Worm (Caenorhabditis elegans) whole organism, L1 larva: Measurements from ENCODE around the gene odd-1.

Source experiments
- aha-1 ChIP-seq: fragments of 150-350 bp; optimal IDR thresholded peaks from 2 replicates; lab custom pipeline; 2014; ENCODE audit warnings: missing biosample characterization, missing genetic modification characterization
- aly-2 ChIP-seq: fragments of 150-350 bp; optimal IDR thresholded peaks from 2 replicates; lab custom pipeline; 2014; ENCODE audit warnings: missing biosample characterization, missing genetic modification characterization
- ama-1 ChIP-seq: fragments of 150-350 bp; optimal IDR thresholded peaks from 2 replicates; lab custom pipeline; 2014
- blmp-1 ChIP-seq: fragments of 150-350 bp; optimal IDR thresholded peaks from 2 replicates; lab custom pipeline; 2014; ENCODE audit warnings: missing biosample characterization, missing genetic modification characterization
- ceh-63 ChIP-seq: fragments of 200-800 bp; sonication (Bioruptor generic); optimal IDR thresholded peaks from 2 replicates; lab custom pipeline; 2018; ENCODE audit warnings: mild to moderate bottlenecking, missing genetic modification characterization, missing compliant biosample characterization
- ceh-88 ChIP-seq: fragments of 200-800 bp; sonication (Bioruptor generic); IDR thresholded peaks from 2 replicates; pipeline ENCODE4 v1.3.6; 2022; ENCODE audit warnings: missing genetic modification characterization, missing compliant biosample characterization
- dpl-1 ChIP-seq, 3 experiments: fragments of 150-350 bp in 2 of 3; sonication (generic microtip) in 1 of 3; optimal IDR thresholded peaks; 2 replicates each; lab custom pipeline; 2014 to 2017; ENCODE audit warnings: missing biosample characterization in 3 of 3, missing genetic modification characterization in 3 of 3, missing genetic modification reagents in 3 of 3
- efl-1 ChIP-seq, 4 experiments: fragments of 150-350 bp; optimal IDR thresholded peaks in 3 of 4; peaks in 1 of 4; 1 replicate in 1 of 4; 2 replicates in 3 of 4; lab custom pipeline; 2014; ENCODE audit warnings: missing biosample characterization in 2 of 4, missing genetic modification characterization in 2 of 4, missing genetic modification reagents in 2 of 4
- efl-3 ChIP-seq: fragments of 200-800 bp; sonication (Bioruptor generic); optimal IDR thresholded peaks from 2 replicates; lab custom pipeline; 2018; ENCODE audit warnings: mild to moderate bottlenecking, missing genetic modification characterization, missing compliant biosample characterization
- elt-2 ChIP-seq: sonication (generic microtip); optimal IDR thresholded peaks from 2 replicates; lab custom pipeline; 2016; ENCODE audit warnings: missing genetic modification characterization, mild to moderate bottlenecking, inconsistent platforms, missing compliant biosample characterization, missing genetic modification reagents
- irx-1 ChIP-seq: sonication (generic microtip); optimal IDR thresholded peaks from 2 replicates; lab custom pipeline; 2016; ENCODE audit warnings: missing genetic modification characterization, missing compliant biosample characterization
- jun-1 ChIP-seq: fragments of 150-350 bp; optimal IDR thresholded peaks from 2 replicates; lab custom pipeline; 2014; ENCODE audit warnings: missing biosample characterization, missing genetic modification reagents, missing genetic modification characterization
- lin-35 ChIP-seq, 2 experiments: fragments of 150-350 bp; optimal IDR thresholded peaks; 2 replicates each; lab custom pipeline; 2014; ENCODE audit warnings: missing biosample characterization in 2 of 2, missing genetic modification characterization in 2 of 2, missing genetic modification reagents in 2 of 2
- mab-9 ChIP-seq: fragments of 200-800 bp; sonication (Bioruptor generic); IDR thresholded peaks from 2 replicates; pipeline ENCODE4 v1.3.6; 2022; ENCODE audit warnings: missing genetic modification reagents, missing genetic modification characterization, missing compliant biosample characterization
- mdl-1 ChIP-seq, 2 experiments: fragments of 150-350 bp; optimal IDR thresholded peaks; 2 replicates each; lab custom pipeline; 2014 to 2017; ENCODE audit warnings: missing biosample characterization in 2 of 2, missing genetic modification characterization in 2 of 2, inconsistent platforms in 1 of 2
- nhr-12 ChIP-seq: sonication (generic microtip); optimal IDR thresholded peaks from 2 replicates; lab custom pipeline; 2017; ENCODE audit warnings: missing biosample characterization, missing genetic modification characterization
- nhr-71 ChIP-seq: sonication (generic microtip); optimal IDR thresholded peaks from 2 replicates; lab custom pipeline; 2016; ENCODE audit warnings: mild to moderate bottlenecking, missing genetic modification characterization, moderate library complexity, missing compliant biosample characterization
- skn-1 ChIP-seq: fragments of 150-350 bp; optimal IDR thresholded peaks from 2 replicates; lab custom pipeline; 2014; ENCODE audit warnings: missing biosample characterization, missing genetic modification characterization
- snpc-4 ChIP-seq: fragments of 150-350 bp; optimal IDR thresholded peaks from 2 replicates; lab custom pipeline; 2014; ENCODE audit warnings: missing biosample characterization, missing genetic modification characterization
- snu-23 ChIP-seq: sonication (generic microtip); optimal IDR thresholded peaks from 2 replicates; lab custom pipeline; 2016; ENCODE audit warnings: missing genetic modification characterization, missing compliant biosample characterization
- sptf-1 ChIP-seq: fragments of 150-350 bp; optimal IDR thresholded peaks from 2 replicates; lab custom pipeline; 2014; ENCODE audit warnings: missing biosample characterization, missing genetic modification characterization
- sup-37 ChIP-seq: fragments of 200-800 bp; sonication (Bioruptor generic); optimal IDR thresholded peaks from 2 replicates; lab custom pipeline; 2018; ENCODE audit warnings: mild to moderate bottlenecking, missing genetic modification characterization, missing compliant biosample characterization
- tbx-2 ChIP-seq: sonication (generic microtip); optimal IDR thresholded peaks from 2 replicates; lab custom pipeline; 2016; ENCODE audit warnings: missing genetic modification characterization, missing compliant biosample characterization
- unc-130 ChIP-seq: fragments of 150-350 bp; optimal IDR thresholded peaks from 2 replicates; lab custom pipeline; 2017; ENCODE audit warnings: missing biosample characterization, missing genetic modification characterization, inconsistent platforms
- unc-30 ChIP-seq: sonication (generic microtip); optimal IDR thresholded peaks from 2 replicates; lab custom pipeline; 2017; ENCODE audit warnings: missing biosample characterization, missing genetic modification characterization
- unc-98 ChIP-seq: fragments of 200-800 bp; sonication (Bioruptor generic); IDR thresholded peaks from 2 replicates; pipeline ENCODE4 v1.3.6; 2022; ENCODE audit warnings: missing genetic modification characterization, missing compliant biosample characterization
- ztf-11 ChIP-seq, 2 experiments: sonication (generic microtip); optimal IDR thresholded peaks; 2 replicates each; lab custom pipeline; 2016 to 2017; ENCODE audit warnings: missing genetic modification characterization in 2 of 2, missing biosample characterization in 1 of 2, missing compliant biosample characterization in 1 of 2

Gene odd-1

DNA sequence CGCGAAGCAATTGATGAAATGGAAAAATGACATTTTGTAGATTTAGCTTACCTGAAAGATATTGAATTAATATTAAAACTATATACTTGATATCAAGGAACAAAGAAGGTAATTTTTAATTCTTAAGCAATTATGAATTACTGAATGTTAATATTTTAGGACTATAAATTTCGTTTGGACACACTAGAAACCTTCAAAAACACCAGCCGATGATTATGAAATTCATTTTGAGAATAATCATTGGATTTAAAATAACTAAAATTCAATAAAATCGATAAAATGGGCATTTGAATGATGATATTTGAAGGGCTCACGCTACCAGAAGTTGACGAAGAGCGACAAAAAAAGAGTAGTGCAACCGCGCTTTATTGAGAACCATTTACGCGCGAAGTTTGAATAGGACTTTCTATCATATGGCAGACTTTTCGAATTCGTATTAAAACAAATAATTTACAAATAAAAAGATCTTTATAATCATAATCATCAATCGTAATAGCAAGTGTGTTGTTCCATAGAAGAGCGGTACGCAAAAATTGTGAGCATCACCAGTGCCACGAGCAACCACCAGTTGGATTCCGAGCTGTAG lies 34.2 kb upstream of the odd-1 start, which contains the start of gene ZK418.5 (continued):
- TF ChIP-seq snpc-4 (tag; lab: Kevin White, UChicago), result peak; percentile 25
- peak; percentile 20 for TF ChIP-seq aly-2
- no peak for TF ChIP-seq jun-1
- no peak for TF ChIP-seq ama-1

DNA sequence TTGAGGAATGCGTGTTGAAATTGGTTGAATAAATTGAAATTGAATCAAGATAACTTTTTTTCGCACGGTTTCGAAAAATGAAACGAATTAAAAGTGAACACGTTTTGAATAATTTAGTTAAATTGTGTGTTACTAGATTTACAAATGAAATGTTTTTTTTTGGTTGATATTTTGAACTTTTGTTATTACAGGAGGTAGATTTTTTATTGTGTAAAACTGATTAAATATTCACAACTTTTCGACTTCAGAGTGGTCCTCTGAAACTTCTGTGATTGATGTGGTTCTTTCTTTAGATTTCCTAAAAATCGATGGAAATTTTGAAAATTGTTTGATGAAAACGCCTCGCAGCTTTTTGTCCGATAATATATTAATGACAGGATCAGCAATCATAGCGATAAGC lies 31.7 kb upstream of the odd-1 start, which contains the start of gene ZK418.13:
Gene ZK418.13 (minus strand): TSS at position 101 of the 400 bp plus-strand sequence.
- no peak for TF ChIP-seq aha-1 (tag; lab: Kevin White, UChicago)
- no peak for TF ChIP-seq ama-1
- no peak for TF ChIP-seq skn-1 (tag; lab: Kevin White, UChicago)
- TF ChIP-seq mab-9 (GFP tag; lab: Robert Waterston, UW), result no peak
- TF ChIP-seq ztf-11 (tag; optimal IDR thresholded peaks at IDR 0.05; lab: Kevin White, UChicago), result no peak
- TF ChIP-seq, all 84 proteins: peak for 0

DNA sequence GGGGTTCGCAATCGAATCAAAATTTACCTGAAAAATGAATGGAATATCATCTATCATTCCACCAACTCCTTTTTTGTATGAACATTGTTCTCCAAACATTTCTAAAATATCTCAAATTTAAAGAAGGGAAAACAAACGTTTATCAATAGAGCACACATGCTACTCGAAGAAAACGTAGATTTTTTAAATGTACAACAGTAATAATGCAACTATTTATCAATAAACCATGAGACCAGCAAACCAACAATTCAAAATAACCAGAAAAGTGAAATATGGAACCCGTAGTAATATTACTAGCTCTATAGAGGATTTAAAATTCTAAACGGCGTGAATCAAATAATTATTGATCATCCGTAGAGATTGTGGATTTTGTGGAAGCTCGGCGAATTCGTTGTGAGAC lies 29.4 kb upstream of the odd-1 start, which contains the start of gene ZK418.6:
Gene ZK418.6 (minus strand): TSS at position 101 of the 400 bp plus-strand sequence.
- TF ChIP-seq unc-98, result no peak
- TF ChIP-seq blmp-1, result no peak
- no peak for TF ChIP-seq ceh-63
- TF ChIP-seq sup-37, result no peak
- no peak for TF ChIP-seq irx-1 (tag; lab: Kevin White, UChicago)
- TF ChIP-seq snu-23 (GFP tag; lab: Kevin White, UChicago), result no peak
- no peak for TF ChIP-seq sptf-1 (tag; lab: Kevin White, UChicago)
- TF ChIP-seq, all 84 proteins: peak for 0

DNA sequence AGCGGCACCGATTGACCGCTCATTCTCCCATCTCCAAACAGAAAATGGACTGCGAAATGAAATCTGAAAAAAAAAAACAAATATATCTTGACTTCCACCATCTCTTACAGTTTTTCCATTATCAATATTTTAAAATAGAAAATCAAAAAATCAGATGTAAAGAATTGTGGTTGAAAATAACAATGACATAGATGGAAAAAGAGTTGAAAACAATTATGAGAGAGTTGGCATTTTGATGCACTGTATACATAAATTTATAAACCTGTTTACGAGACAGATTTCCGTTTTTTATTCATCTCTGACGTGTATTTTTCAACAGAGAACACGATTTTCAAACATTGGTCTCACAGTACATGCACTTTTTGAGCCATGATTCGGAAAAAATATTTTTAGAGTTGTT lies 27.4 kb upstream of the odd-1 start, which contains the start of gene ZK418.7:
Gene ZK418.7 (minus strand): TSS at position 101 of the 400 bp plus-strand sequence.
- no peak for TF ChIP-seq ceh-88 (GFP tag; lab: Robert Waterston, UW)

DNA sequence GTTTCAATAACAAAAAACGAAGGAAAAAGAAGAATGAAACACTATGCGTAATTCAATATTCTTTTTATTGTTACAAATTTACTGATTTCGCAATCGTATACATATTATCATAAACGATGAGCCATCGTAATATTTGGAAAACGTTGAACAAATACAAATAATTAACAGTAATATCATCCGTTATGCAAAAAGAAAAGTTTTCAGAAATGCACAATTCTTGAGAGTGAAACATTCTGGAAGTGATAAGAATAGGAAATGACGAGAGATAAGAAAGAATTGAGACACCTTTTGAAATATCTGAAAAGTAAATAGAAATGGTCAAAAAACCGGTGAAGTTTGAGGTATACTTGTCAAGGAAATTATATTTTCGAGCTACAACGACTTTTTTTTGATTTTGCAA lies 26.6 kb upstream of the odd-1 start:
- TF ChIP-seq lin-35 (GFP tag; optimal IDR thresholded peaks at IDR 0.05; lab: Kevin White, UChicago) (peak in 1 of 2 experiments; percentile 8), nhr-71 (tag; lab: Kevin White, UChicago) (no peak), elt-2 (tag; lab: Kevin White, UChicago) (peak; percentile 41), nhr-12 (tag; lab: Kevin White, UChicago) (no peak)

DNA sequence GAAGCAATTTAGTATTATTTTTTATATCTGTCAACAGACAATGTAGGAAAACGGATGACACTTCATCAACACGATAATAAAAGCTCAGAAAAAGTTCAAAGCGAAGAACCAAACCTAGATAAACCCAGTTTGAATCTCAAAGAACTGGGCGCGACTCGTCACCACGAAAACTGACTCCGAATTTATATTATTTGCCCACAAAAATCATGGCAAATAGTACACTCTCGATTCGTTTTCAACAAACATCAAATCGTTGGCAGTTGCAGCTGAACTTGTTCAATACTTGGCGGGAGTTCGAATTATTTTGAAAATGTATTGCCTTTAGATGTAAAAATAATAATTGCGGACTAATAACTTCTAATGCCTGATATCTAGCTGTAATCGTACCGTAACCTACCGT lies 25.0 kb upstream of the odd-1 start:
- TF ChIP-seq unc-30 (tag; lab: Kevin White, UChicago), result no peak
- TF ChIP-seq efl-1 (optimal IDR thresholded peaks at IDR 0.05; lab: Kevin White, UChicago), result peak in 1 of 2 experiments; percentile 42
- peak; percentile 9 to 93 for TF ChIP-seq efl-1 (GFP tag; optimal IDR thresholded peaks at IDR 0.05 in 1 of 2; lab: Kevin White, UChicago)
- TF ChIP-seq dpl-1 (GFP tag; optimal IDR thresholded peaks at IDR 0.05; lab: Kevin White, UChicago), result peak in 1 of 3 experiments; percentile 19
- no peak for TF ChIP-seq efl-3 (GFP tag; lab: Kevin White, UChicago)
- TF ChIP-seq mdl-1 (tag; optimal IDR thresholded peaks at IDR 0.05; lab: Kevin White, UChicago), result no peak
- TF ChIP-seq, all 84 proteins: peak for 2

DNA sequence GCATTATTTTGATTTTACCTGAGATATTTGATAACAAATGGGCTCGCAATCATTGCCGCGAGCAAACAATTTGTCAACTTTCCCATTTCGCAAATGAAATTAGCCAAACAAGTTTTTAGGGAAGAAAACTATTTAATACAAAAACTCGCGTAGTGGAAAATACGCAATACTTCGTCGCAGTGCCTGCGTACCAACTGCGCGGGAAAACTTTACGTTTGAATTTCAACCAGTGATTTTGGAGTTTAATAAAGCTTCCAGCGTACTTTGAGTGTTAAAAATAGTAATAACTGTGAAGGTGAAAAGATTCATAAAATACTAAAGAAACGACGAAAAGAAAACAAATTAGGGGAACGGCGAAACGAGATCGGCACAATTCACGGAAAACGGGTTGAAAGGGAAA lies 23.2 kb upstream of the odd-1 start, which contains the start of gene tofu-7:
Gene tofu-7 (minus strand): TSS at position 111 of the 400 bp plus-strand sequence.
- TF ChIP-seq tbx-2 (tag; lab: Kevin White, UChicago) (no peak), unc-130 (tag; lab: Kevin White, UChicago) (no peak), efl-1 (optimal IDR thresholded peaks at IDR 0.05; lab: Kevin White, UChicago) (peak; percentile 10 to 91), efl-1 (GFP tag; optimal IDR thresholded peaks at IDR 0.05 in 1 of 2; lab: Kevin White, UChicago) (peak in 1 of 2 experiments; percentile 12), dpl-1 (GFP tag; optimal IDR thresholded peaks at IDR 0.05; lab: Kevin White, UChicago) (peak in 1 of 3 experiments; percentile 44)
